Worm (Caenorhabditis elegans) whole organism, young adult: ENCODE measurements around the gene clec-127.

ENCODE experiments used
- F49E8.2 ChIP-seq: sonication (generic microtip); optimal IDR thresholded peaks from 3 replicates; lab custom pipeline; 2017; ENCODE audit warnings: missing genetic modification characterization, mild to moderate bottlenecking, missing compliant biosample characterization, antibody characterized with exemption, moderate library complexity; ENCODE audit not compliant: insufficient read depth
- ceh-58 ChIP-seq: fragments of 200-800 bp; sonication (Bioruptor generic); IDR thresholded peaks from 2 replicates; pipeline ENCODE4 v1.3.6; 2022; ENCODE audit warnings: missing genetic modification characterization, missing compliant biosample characterization
- dpff-1 ChIP-seq: sonication (generic microtip); optimal IDR thresholded peaks from 2 replicates; lab custom pipeline; 2017; ENCODE audit warnings: mild to moderate bottlenecking, missing genetic modification characterization, missing compliant biosample characterization
- nfya-1 ChIP-seq: sonication (generic microtip); optimal IDR thresholded peaks from 2 replicates; lab custom pipeline; 2017; ENCODE audit warnings: antibody characterized with exemption, missing compliant biosample characterization, missing genetic modification characterization, borderline replicate concordance; ENCODE audit not compliant: insufficient read depth
- nfyb-1 ChIP-seq: fragments of 200-800 bp; sonication (Bioruptor generic); IDR thresholded peaks from 2 replicates; pipeline ENCODE4 v1.3.6; 2022; ENCODE audit warnings: missing genetic modification reagents, missing genetic modification characterization, missing compliant biosample characterization
- nhr-120 ChIP-seq: fragments of 200-800 bp; sonication (Bioruptor generic); IDR thresholded peaks from 2 replicates; pipeline ENCODE4 v1.3.6; 2022; ENCODE audit warnings: missing genetic modification characterization, missing compliant biosample characterization
- snpc-3.4 ChIP-seq: sonication (generic microtip); optimal IDR thresholded peaks from 2 replicates; lab custom pipeline; 2017; ENCODE audit warnings: missing genetic modification characterization, mild to moderate bottlenecking, missing compliant biosample characterization, antibody characterized with exemption, moderate library complexity, missing genotype, missing genetic modification reagents
- sptf-2 ChIP-seq: fragments of 200-800 bp; sonication (Bioruptor generic); optimal IDR thresholded peaks from 2 replicates; lab custom pipeline; 2018; ENCODE audit warnings: mild to moderate bottlenecking, missing genetic modification characterization, missing compliant biosample characterization
- tbp1 ChIP-seq: fragments of 200-800 bp; sonication (Bioruptor generic); optimal IDR thresholded peaks from 2 replicates; lab custom pipeline; 2018; ENCODE audit warnings: mild to moderate bottlenecking, missing genetic modification characterization, missing compliant biosample characterization
- unc-62 ChIP-seq: fragments of 150-350 bp; optimal IDR thresholded peaks from 2 replicates; lab custom pipeline; 2014; ENCODE audit warnings: missing biosample characterization, missing genetic modification reagents, missing genetic modification characterization
- ztf-22 ChIP-seq: fragments of 200-800 bp; sonication (Bioruptor generic); optimal IDR thresholded peaks from 2 replicates; lab custom pipeline; 2018; ENCODE audit warnings: mild to moderate bottlenecking, missing genetic modification characterization, moderate library complexity, missing compliant biosample characterization

DNA sequence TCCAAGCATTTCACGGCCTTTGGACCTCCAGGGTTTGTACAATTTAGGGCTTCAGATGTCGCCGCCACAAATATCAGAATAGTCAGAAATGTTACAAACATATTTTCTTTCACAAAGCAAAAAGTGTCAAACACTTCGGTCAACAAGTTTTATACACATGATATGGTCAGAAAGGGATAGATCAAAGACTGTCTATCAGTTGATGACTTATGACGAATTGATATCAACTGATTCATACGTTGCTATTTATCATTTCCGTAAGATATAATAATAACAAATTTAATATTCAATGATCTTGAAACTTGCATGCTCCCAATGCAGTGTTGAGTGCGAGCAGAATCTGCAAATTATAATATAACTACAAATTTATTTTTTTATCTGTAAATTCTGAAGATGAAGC is 8.4 kb downstream of the clec-127 start, which contains the start of gene W10G11.1:
- TF ChIP-seq unc-62 (GFP tag; lab: Kevin White, UChicago) (no peak), dpff-1 (no peak), ceh-58 (GFP tag; lab: Robert Waterston, UW) (no peak), nfya-1 (tag; lab: Kevin White, UChicago) (no peak), ztf-22 (no peak), sptf-2 (GFP tag; lab: Kevin White, UChicago) (no peak), nfyb-1 (no peak), snpc-3.4 (tag; lab: Kevin White, UChicago) (no peak), tbp1 (GFP tag; lab: Kevin White, UChicago) (no peak), nhr-120 (GFP tag; lab: Robert Waterston, UW) (no peak), F49E8.2 (tag; lab: Kevin White, UChicago) (no peak)
